Fruit fly (Drosophila melanogaster): ENCODE measurements around the gene CG14960.

dm6 chr3L:3325597-3325924 is 54.7 kb downstream of the CG14960 start:
- no peak for TF ChIP-seq CTCF (optimal IDR thresholded peaks at IDR 0.05)
- no peak for TF ChIP-seq CG8478 (optimal IDR thresholded peaks at IDR 0.05)

Measured in S2 (cell line).